Worm (Caenorhabditis elegans) whole organism, L3 larva: ENCODE data around the gene let-756.

Experiments used
- R02D3.7 ChIP-seq: fragments of 150-350 bp; optimal IDR thresholded peaks from 2 replicates; lab custom pipeline; 2014; ENCODE audit warnings: missing biosample characterization, missing genetic modification characterization
- ZK546.5 ChIP-seq: sonication (generic microtip); optimal IDR thresholded peaks from 2 replicates; lab custom pipeline; 2017; ENCODE audit warnings: missing biosample characterization, missing genetic modification characterization
- aly-2 ChIP-seq: fragments of 150-350 bp; optimal IDR thresholded peaks from 2 replicates; lab custom pipeline; 2014; ENCODE audit warnings: missing biosample characterization, missing genetic modification characterization
- ama-1 ChIP-seq: fragments of 150-350 bp; optimal IDR thresholded peaks from 2 replicates; lab custom pipeline; 2018
- ceh-16 ChIP-seq: sonication (generic microtip); optimal IDR thresholded peaks from 2 replicates; lab custom pipeline; 2017; ENCODE audit warnings: missing biosample characterization, missing genetic modification characterization
- ceh-28 ChIP-seq: fragments of 150-350 bp; optimal IDR thresholded peaks from 2 replicates; lab custom pipeline; 2014; ENCODE audit warnings: missing biosample characterization, missing genetic modification reagents, missing genetic modification characterization
- ceh-82 ChIP-seq: fragments of 150-350 bp; optimal IDR thresholded peaks from 2 replicates; lab custom pipeline; 2014; ENCODE audit warnings: missing biosample characterization, missing genetic modification characterization
- ceh-9 ChIP-seq: sonication (generic microtip); optimal IDR thresholded peaks from 2 replicates; lab custom pipeline; 2018; ENCODE audit warnings: missing biosample characterization, missing genetic modification characterization
- daf-12 ChIP-seq: fragments of 150-350 bp; optimal IDR thresholded peaks from 2 replicates; lab custom pipeline; 2014; ENCODE audit warnings: missing biosample characterization, missing genetic modification reagents, missing genetic modification characterization
- egl-27 ChIP-seq: sonication (generic microtip); optimal IDR thresholded peaks from 4 replicates; lab custom pipeline; 2017; ENCODE audit warnings: missing biosample characterization, missing genetic modification reagents, missing genetic modification characterization
- egl-5 ChIP-seq: fragments of 150-350 bp; optimal IDR thresholded peaks from 2 replicates; lab custom pipeline; 2017; ENCODE audit warnings: missing biosample characterization, missing genetic modification reagents, missing genetic modification characterization, inconsistent platforms
- elt-1 ChIP-seq: fragments of 150-350 bp; optimal IDR thresholded peaks from 2 replicates; lab custom pipeline; 2014; ENCODE audit warnings: missing biosample characterization, missing genetic modification characterization
- elt-2 ChIP-seq: sonication (generic microtip); optimal IDR thresholded peaks from 2 replicates; lab custom pipeline; 2016; ENCODE audit warnings: missing genetic modification reagents, mild to moderate bottlenecking, missing genetic modification characterization, missing compliant biosample characterization
- elt-3 ChIP-seq, 3 experiments: fragments of 150-350 bp in 1 of 3; sonication (generic microtip) in 2 of 3; optimal IDR thresholded peaks; 2 replicates in 2 of 3; 4 replicates in 1 of 3; lab custom pipeline; 2014 to 2017; ENCODE audit warnings: missing biosample characterization in 3 of 3, missing genetic modification characterization in 3 of 3
- eor-1 ChIP-seq, 2 experiments: fragments of 150-350 bp; optimal IDR thresholded peaks; 2 replicates each; lab custom pipeline; 2014 to 2018; ENCODE audit warnings: missing biosample characterization in 2 of 2, missing genetic modification characterization in 2 of 2
- fkh-10 ChIP-seq: sonication (generic microtip); optimal IDR thresholded peaks from 2 replicates; lab custom pipeline; 2017; ENCODE audit warnings: missing biosample characterization, missing genetic modification reagents, missing genetic modification characterization
- fkh-2 ChIP-seq: fragments of 150-350 bp; optimal IDR thresholded peaks from 2 replicates; lab custom pipeline; 2014; ENCODE audit warnings: missing biosample characterization, missing genetic modification reagents, missing genetic modification characterization
- fos-1 ChIP-seq: fragments of 150-350 bp; optimal IDR thresholded peaks from 2 replicates; lab custom pipeline; 2014; ENCODE audit warnings: missing biosample characterization, missing genetic modification characterization
- hmg-11 ChIP-seq: sonication (generic microtip); optimal IDR thresholded peaks from 2 replicates; lab custom pipeline; 2016; ENCODE audit warnings: missing genetic modification characterization, missing compliant biosample characterization
- jun-1 ChIP-seq: fragments of 150-350 bp; optimal IDR thresholded peaks from 2 replicates; lab custom pipeline; 2014; ENCODE audit warnings: missing biosample characterization, missing genetic modification reagents, missing genetic modification characterization
- lin-15B ChIP-seq: fragments of 150-350 bp; optimal IDR thresholded peaks from 2 replicates; lab custom pipeline; 2014; ENCODE audit warnings: missing biosample characterization, missing genetic modification characterization
- lin-39 ChIP-seq: fragments of 150-350 bp; optimal IDR thresholded peaks from 2 replicates; lab custom pipeline; 2018; ENCODE audit warnings: missing biosample characterization, missing genetic modification reagents, missing genetic modification characterization
- lsy-12 ChIP-seq: sonication (generic microtip); optimal IDR thresholded peaks from 2 replicates; lab custom pipeline; 2016; ENCODE audit warnings: mild to moderate bottlenecking, missing genetic modification characterization, missing compliant biosample characterization
- mdl-1 ChIP-seq: fragments of 150-350 bp; optimal IDR thresholded peaks from 2 replicates; lab custom pipeline; 2014; ENCODE audit warnings: missing biosample characterization, missing genetic modification characterization
- mml-1 ChIP-seq: fragments of 150-350 bp; sonication (generic microtip); optimal IDR thresholded peaks from 3 replicates; lab custom pipeline; 2014; ENCODE audit warnings: missing biosample characterization, missing genetic modification characterization
- nfya-1 ChIP-seq: sonication (generic microtip); optimal IDR thresholded peaks from 2 replicates; lab custom pipeline; 2017; ENCODE audit warnings: missing genetic modification characterization, mild to moderate bottlenecking, missing compliant biosample characterization, antibody characterized with exemption, moderate library complexity; ENCODE audit not compliant: insufficient read depth
- nhr-11 ChIP-seq: fragments of 150-350 bp; optimal IDR thresholded peaks from 2 replicates; lab custom pipeline; 2014; ENCODE audit warnings: missing biosample characterization, missing genetic modification characterization
- nhr-12 ChIP-seq: fragments of 150-350 bp; optimal IDR thresholded peaks from 2 replicates; lab custom pipeline; 2014; ENCODE audit warnings: missing biosample characterization, missing genetic modification characterization
- nhr-23 ChIP-seq: fragments of 150-350 bp; optimal IDR thresholded peaks from 2 replicates; lab custom pipeline; 2014; ENCODE audit warnings: missing biosample characterization, missing genetic modification reagents, missing genetic modification characterization
- nhr-237 ChIP-seq: fragments of 150-350 bp; optimal IDR thresholded peaks from 2 replicates; lab custom pipeline; 2014; ENCODE audit warnings: missing biosample characterization, missing genetic modification characterization
- nhr-25 ChIP-seq: sonication (generic microtip); optimal IDR thresholded peaks from 2 replicates; lab custom pipeline; 2017; ENCODE audit warnings: missing biosample characterization, missing genetic modification characterization
- nhr-28 ChIP-seq: fragments of 150-350 bp; optimal IDR thresholded peaks from 2 replicates; lab custom pipeline; 2014; ENCODE audit warnings: missing biosample characterization, missing genetic modification characterization
- nhr-43 ChIP-seq: sonication (generic microtip); optimal IDR thresholded peaks from 2 replicates; lab custom pipeline; 2016; ENCODE audit warnings: mild to moderate bottlenecking, missing genetic modification characterization, missing compliant biosample characterization; ENCODE audit not compliant: poor library complexity, severe bottlenecking
- nhr-67 ChIP-seq: fragments of 150-350 bp; optimal IDR thresholded peaks from 2 replicates; lab custom pipeline; 2014; ENCODE audit warnings: missing biosample characterization, missing genetic modification characterization
- nhr-76 ChIP-seq: fragments of 150-350 bp; sonication (generic microtip); optimal IDR thresholded peaks from 5 replicates; lab custom pipeline; 2014; ENCODE audit warnings: missing biosample characterization, missing genetic modification characterization
- nhr-77 ChIP-seq: fragments of 150-350 bp; optimal IDR thresholded peaks from 2 replicates; lab custom pipeline; 2014; ENCODE audit warnings: missing biosample characterization, missing genetic modification characterization
- pha-4 ChIP-seq: fragments of 150-350 bp; optimal IDR thresholded peaks from 2 replicates; lab custom pipeline; 2014; ENCODE audit warnings: missing biosample characterization, missing genetic modification reagents, missing genetic modification characterization
- pqm-1 ChIP-seq: fragments of 150-350 bp; optimal IDR thresholded peaks from 2 replicates; lab custom pipeline; 2017; ENCODE audit warnings: missing biosample characterization, missing genetic modification characterization, inconsistent platforms
- sea-2 ChIP-seq: fragments of 150-350 bp; sonication (generic microtip); optimal IDR thresholded peaks from 4 replicates; lab custom pipeline; 2014; ENCODE audit warnings: missing biosample characterization, missing genetic modification reagents, missing genetic modification characterization
- skn-1 ChIP-seq: fragments of 150-350 bp; optimal IDR thresholded peaks from 2 replicates; lab custom pipeline; 2014; ENCODE audit warnings: missing biosample characterization, missing genetic modification characterization
- snpc-4 ChIP-seq: fragments of 150-350 bp; optimal IDR thresholded peaks from 2 replicates; lab custom pipeline; 2014; ENCODE audit warnings: missing biosample characterization, missing genetic modification characterization
- tbx-2 ChIP-seq: sonication (generic microtip); optimal IDR thresholded peaks from 2 replicates; lab custom pipeline; 2016; ENCODE audit warnings: mild to moderate bottlenecking, missing genetic modification characterization, missing compliant biosample characterization
- unc-39 ChIP-seq: sonication (generic microtip); optimal IDR thresholded peaks from 4 replicates; lab custom pipeline; 2017; ENCODE audit warnings: missing biosample characterization, missing genetic modification characterization
- unc-62 ChIP-seq: fragments of 150-350 bp; sonication (generic microtip); optimal IDR thresholded peaks from 4 replicates; lab custom pipeline; 2014; ENCODE audit warnings: missing biosample characterization, missing genetic modification reagents, missing genetic modification characterization
- zag-1 ChIP-seq: fragments of 150-350 bp; optimal IDR thresholded peaks from 2 replicates; lab custom pipeline; 2014; ENCODE audit warnings: missing biosample characterization, missing genetic modification characterization
- ztf-11 ChIP-seq: fragments of 150-350 bp; optimal IDR thresholded peaks from 2 replicates; lab custom pipeline; 2014; ENCODE audit warnings: missing biosample characterization, missing genetic modification characterization
- ztf-4 ChIP-seq: fragments of 150-350 bp; optimal IDR thresholded peaks from 2 replicates; lab custom pipeline; 2014; ENCODE audit warnings: missing biosample characterization, missing genetic modification characterization

Gene let-756

ce11 chrIII:6452278-6452677 is 45.3 kb downstream of the let-756 start, which contains the start of gene set-1:
Gene set-1 (minus strand): TSS chrIII:6452378.
- TF ChIP-seq nhr-11 (tag; lab: Kevin White, UChicago) (no peak), fkh-10 (no peak), ZK546.5 (no peak), lin-15B (tag; lab: Kevin White, UChicago) (no peak), unc-39 (tag; lab: Kevin White, UChicago) (no peak), nhr-67 (tag; lab: Kevin White, UChicago) (no peak), sea-2 (GFP tag; lab: Kevin White, UChicago) (no peak), elt-1 (tag; lab: Kevin White, UChicago) (no peak), lsy-12 (tag; lab: Kevin White, UChicago) (no peak)
- TF ChIP-seq, all 47 proteins: peak for 0

- TF ChIP-seq pha-4 (peak; percentile 37), ama-1 (lab: Kevin White, UChicago) (peak; percentile 8), nfya-1 (tag; lab: Kevin White, UChicago) (peak; percentile 39), eor-1 (tag; optimal IDR thresholded peaks at IDR 0.05; lab: Kevin White, UChicago) (no peak)
These were observed 45.8 kb downstream of the let-756 start for ce11 chrIII:6452683-6453082.

- TF ChIP-seq elt-2 (tag; lab: Kevin White, UChicago) (peak; percentile 61), nhr-28 (tag; lab: Kevin White, UChicago) (no peak), nhr-25 (tag; lab: Kevin White, UChicago) (peak; percentile 87), daf-12 (tag; lab: Kevin White, UChicago) (no peak), skn-1 (tag; lab: Kevin White, UChicago) (no peak), aly-2 (no peak), fkh-2 (tag; lab: Kevin White, UChicago) (no peak), ceh-28 (tag; lab: Kevin White, UChicago) (peak; percentile 27), ZK546.5 (no peak), nhr-23 (tag; lab: Kevin White, UChicago) (peak; percentile 90), mml-1 (tag; lab: Kevin White, UChicago) (no peak), eor-1 (tag; optimal IDR thresholded peaks at IDR 0.05; lab: Kevin White, UChicago) (no peak), lsy-12 (tag; lab: Kevin White, UChicago) (peak; percentile 69), unc-39 (tag; lab: Kevin White, UChicago) (no peak), R02D3.7 (tag; lab: Kevin White, UChicago) (peak; percentile 64), nfya-1 (tag; lab: Kevin White, UChicago) (peak; percentile 81), nhr-43 (tag; lab: Kevin White, UChicago) (peak; percentile 73), ceh-16 (no peak), nhr-12 (tag; lab: Kevin White, UChicago) (no peak), nhr-77 (tag; lab: Kevin White, UChicago) (no peak), sea-2 (GFP tag; lab: Kevin White, UChicago) (no peak), hmg-11 (tag; lab: Kevin White, UChicago) (peak; percentile 94), nhr-76 (tag; lab: Kevin White, UChicago) (no peak), ama-1 (lab: Kevin White, UChicago) (peak; percentile 32), lin-15B (tag; lab: Kevin White, UChicago) (peak; percentile 84), fkh-10 (no peak), unc-62 (no peak), jun-1 (tag; lab: Kevin White, UChicago) (peak; percentile 63), elt-3 (tag; optimal IDR thresholded peaks at IDR 0.05; lab: Kevin White, UChicago) (no peak), ztf-11 (no peak), egl-27 (tag; lab: Kevin White, UChicago) (peak; percentile 60), fos-1 (tag; lab: Kevin White, UChicago) (no peak), pha-4 (peak; percentile 84), zag-1 (tag; lab: Kevin White, UChicago) (no peak), pqm-1 (peak; percentile 82), egl-5 (tag; lab: Kevin White, UChicago) (peak; percentile 8), ceh-82 (tag; lab: Kevin White, UChicago) (peak; percentile 0), nhr-11 (tag; lab: Kevin White, UChicago) (peak; percentile 29), mdl-1 (tag; lab: Kevin White, UChicago) (peak; percentile 0), tbx-2 (tag; lab: Kevin White, UChicago) (peak; percentile 20), nhr-67 (tag; lab: Kevin White, UChicago) (no peak), lin-39 (tag; lab: Kevin White, UChicago) (peak; percentile 58), elt-1 (tag; lab: Kevin White, UChicago) (no peak), ztf-4 (tag; lab: Kevin White, UChicago) (no peak), snpc-4 (tag; lab: Kevin White, UChicago) (peak; percentile 88), nhr-237 (tag; lab: Kevin White, UChicago) (no peak), ceh-9 (tag; lab: Kevin White, UChicago) (no peak)
- TF ChIP-seq, all 47 proteins: peak for 22
These were observed 46.7 kb downstream of the let-756 start for ce11 chrIII:6453665-6454064.
